Worm (Caenorhabditis elegans) whole organism, L4/young adult: ENCODE measurements around the gene clec-230.

Experiments used
- W03F9.2 ChIP-seq: fragments of 150-350 bp; optimal IDR thresholded peaks from 2 replicates; lab custom pipeline; 2014; ENCODE audit warnings: missing biosample characterization, missing genetic modification characterization
- dao-5 ChIP-seq: sonication (generic microtip); optimal IDR thresholded peaks from 2 replicates; lab custom pipeline; 2016; ENCODE audit warnings: missing genotype, missing genetic modification characterization, moderate library complexity, missing compliant biosample characterization
- him-1 ChIP-seq: sonication (generic microtip); optimal IDR thresholded peaks from 2 replicates; lab custom pipeline; 2016; ENCODE audit warnings: missing genotype, missing genetic modification reagents, missing genetic modification characterization, missing compliant biosample characterization

ce11 chrV:15388820-15389384, 40.0 kb upstream of the clec-230 start, which contains the start of gene srh-170:
- TF ChIP-seq W03F9.2 (tag; lab: Kevin White, UChicago): no peak
- no peak for TF ChIP-seq dao-5 (tag; lab: Kevin White, UChicago)
- no peak for TF ChIP-seq him-1 (tag; lab: Kevin White, UChicago)
